Worm (Caenorhabditis elegans): ENCODE data around the gene nape-1.

The nape-1 gene

ce11 chrIV:3766589-3766988 is 25.9 kb upstream of the nape-1 start, which contains the start of gene vab-2:
Gene vab-2, minus strand, starts transcription at chrIV:3766826.
- TF ChIP-seq nhr-76 (tag; optimal IDR thresholded peaks at IDR 0.05) (no peak), mab-5 (tag; optimal IDR thresholded peaks at IDR 0.05) (no peak), ceh-83 (GFP tag; optimal IDR thresholded peaks at IDR 0.05) (peak; percentile 55), mep-1 (tag; optimal IDR thresholded peaks at IDR 0.05) (peak; percentile 14), elt-1 (tag; optimal IDR thresholded peaks at IDR 0.05; ENCODE audit: borderline replicate concordance, insufficient read depth) (no peak), ztf-11 (tag; optimal IDR thresholded peaks at IDR 0.05) (no peak)

DNA sequence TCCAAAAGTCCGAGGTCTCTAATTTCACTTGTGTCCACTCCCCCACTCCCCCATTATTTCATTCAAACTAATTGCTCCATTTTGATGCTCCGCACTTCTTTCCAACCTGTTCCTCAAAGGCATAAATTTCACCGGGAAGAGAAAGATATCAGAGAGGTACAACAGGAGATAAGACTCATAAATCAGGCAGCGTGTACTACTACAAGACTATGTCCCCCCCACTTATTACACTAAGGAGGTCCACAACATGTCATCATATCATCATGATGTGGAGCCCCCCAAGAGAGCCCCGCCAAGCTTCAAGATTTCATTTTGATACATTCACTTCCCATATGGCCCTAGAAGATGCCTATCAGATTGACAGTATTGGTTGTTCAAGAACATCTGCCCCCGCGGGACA is 24.8 kb upstream of the nape-1 start:
- TF ChIP-seq mab-5 (tag; optimal IDR thresholded peaks at IDR 0.05) (peak; percentile 82), unc-120 (tag; optimal IDR thresholded peaks at IDR 0.05; ENCODE audit: poor library complexity, severe bottlenecking) (no peak), ceh-43 (GFP tag; optimal IDR thresholded peaks at IDR 0.05) (no peak), unc-62 (GFP tag; optimal IDR thresholded peaks at IDR 0.05) (peak; percentile 86), zip-8 (tag; optimal IDR thresholded peaks at IDR 0.05) (no peak), ztf-11 (tag; optimal IDR thresholded peaks at IDR 0.05) (no peak), cnd-1 (tag; optimal IDR thresholded peaks at IDR 0.05) (peak; percentile 22), lin-32 (GFP tag; optimal IDR thresholded peaks at IDR 0.05) (no peak), M03D4.4 (tag; optimal IDR thresholded peaks at IDR 0.05) (no peak), nhr-76 (tag; optimal IDR thresholded peaks at IDR 0.05) (no peak)

ce11 chrIV:3764012-3764549 is 23.4 kb upstream of the nape-1 start:
- TF ChIP-seq nhr-2 (tag; optimal IDR thresholded peaks at IDR 0.05), result peak; percentile 88
- TF ChIP-seq ces-1 (GFP tag; optimal IDR thresholded peaks at IDR 0.05), result peak; percentile 71
- peak; percentile 42 for TF ChIP-seq zip-8 (tag; optimal IDR thresholded peaks at IDR 0.05)
- TF ChIP-seq ztf-11 (tag; optimal IDR thresholded peaks at IDR 0.05), result peak; percentile 3
- no peak for TF ChIP-seq mls-2 (tag; optimal IDR thresholded peaks at IDR 0.05)
- TF ChIP-seq nhr-237 (tag; optimal IDR thresholded peaks at IDR 0.05), result no peak
- no peak for TF ChIP-seq hlh-1 (tag; optimal IDR thresholded peaks at IDR 0.05)

DNA sequence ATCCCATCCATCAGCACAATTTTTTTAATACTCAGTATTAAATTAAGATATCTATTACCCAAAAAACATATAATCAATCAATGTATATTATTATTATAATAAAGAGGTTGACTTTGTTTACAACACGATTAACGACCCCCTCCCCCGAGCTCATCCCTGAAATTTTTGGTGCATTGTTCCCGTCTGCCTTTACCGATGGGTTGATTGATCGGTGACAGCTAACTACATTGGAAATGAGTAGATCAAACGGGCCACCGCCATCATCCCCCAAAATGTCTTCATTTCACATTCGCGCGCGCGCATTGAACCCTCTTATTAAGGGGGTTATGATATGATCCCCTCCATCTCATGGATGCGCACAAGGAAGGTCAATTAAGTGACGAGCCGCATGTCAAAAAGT is 19.1 kb upstream of the nape-1 start:
- TF ChIP-seq lin-32 (GFP tag; optimal IDR thresholded peaks at IDR 0.05) (no peak), zip-8 (tag; optimal IDR thresholded peaks at IDR 0.05) (no peak), unc-62 (GFP tag; optimal IDR thresholded peaks at IDR 0.05) (peak; percentile 74), M03D4.4 (tag; optimal IDR thresholded peaks at IDR 0.05) (no peak)

- TF ChIP-seq nhr-237 (tag; optimal IDR thresholded peaks at IDR 0.05) (no peak), lin-13 (tag; optimal IDR thresholded peaks at IDR 0.05) (no peak), tbx-8 (GFP tag; optimal IDR thresholded peaks at IDR 0.05) (no peak), unc-120 (tag; optimal IDR thresholded peaks at IDR 0.05; ENCODE audit: poor library complexity, severe bottlenecking) (no peak), ham-2 (GFP tag; optimal IDR thresholded peaks at IDR 0.05) (no peak), blmp-1 (tag; optimal IDR thresholded peaks at IDR 0.05) (no peak), mep-1 (tag; optimal IDR thresholded peaks at IDR 0.05) (no peak)
Observed at ce11 chrIV:3755921-3756320, 15.2 kb upstream of the nape-1 start, which contains the start of gene best-20. Gene best-20, plus strand, starts transcription at chrIV:3756221.

DNA sequence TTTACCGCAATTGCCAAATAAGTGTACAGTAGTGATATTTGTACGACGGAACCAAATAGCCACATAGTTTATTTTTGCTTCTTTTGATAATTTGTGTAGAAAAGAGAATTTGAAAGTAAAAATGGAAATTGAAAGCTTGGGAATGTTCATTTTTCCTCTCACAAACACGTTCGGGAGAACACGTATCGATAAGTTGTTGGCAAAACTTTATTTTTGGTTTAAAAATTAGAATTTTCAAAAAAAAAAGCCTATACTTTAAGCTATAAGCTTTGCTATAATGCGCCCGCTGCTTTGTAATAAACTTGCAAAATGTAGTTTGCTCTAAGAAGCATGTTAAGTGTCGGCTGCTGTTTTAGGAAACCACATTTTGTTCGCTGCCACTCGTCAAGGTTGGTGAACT is 14.7 kb upstream of the nape-1 start, which contains the start of gene Y37E11AR.7:
Gene Y37E11AR.7 (minus strand): TSS at position 101 of the 400 bp plus-strand sequence.
- TF ChIP-seq nhr-2 (tag; optimal IDR thresholded peaks at IDR 0.05) (peak; percentile 45), nhr-237 (tag; optimal IDR thresholded peaks at IDR 0.05) (no peak), elt-3 (tag; optimal IDR thresholded peaks at IDR 0.05) (no peak), mab-5 (tag; optimal IDR thresholded peaks at IDR 0.05) (no peak)

DNA sequence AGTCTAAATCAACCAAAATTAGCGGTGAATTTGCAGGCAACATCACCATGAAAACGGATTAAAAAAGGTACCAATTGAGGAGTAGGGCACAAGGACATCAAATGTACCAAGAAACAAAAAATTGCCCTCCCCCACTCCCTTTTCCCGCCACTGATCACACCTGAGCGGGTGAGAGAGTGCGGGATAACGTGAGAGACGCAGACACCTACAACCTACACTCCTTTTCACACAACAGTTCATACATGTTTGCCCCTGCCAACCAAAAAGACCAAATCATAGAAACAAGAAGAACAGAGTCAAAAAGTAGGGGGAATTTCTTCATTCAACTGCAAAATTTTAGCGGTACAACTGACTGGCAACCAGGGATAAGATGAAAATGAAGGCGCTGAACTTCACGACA is 11.6 kb upstream of the nape-1 start:
- TF ChIP-seq ztf-11 (tag; optimal IDR thresholded peaks at IDR 0.05), result no peak
- TF ChIP-seq hlh-1 (tag; optimal IDR thresholded peaks at IDR 0.05), result no peak
- TF ChIP-seq lin-32 (GFP tag; optimal IDR thresholded peaks at IDR 0.05), result no peak
- no peak for TF ChIP-seq elt-1 (tag; optimal IDR thresholded peaks at IDR 0.05; ENCODE audit: borderline replicate concordance, insufficient read depth)

DNA sequence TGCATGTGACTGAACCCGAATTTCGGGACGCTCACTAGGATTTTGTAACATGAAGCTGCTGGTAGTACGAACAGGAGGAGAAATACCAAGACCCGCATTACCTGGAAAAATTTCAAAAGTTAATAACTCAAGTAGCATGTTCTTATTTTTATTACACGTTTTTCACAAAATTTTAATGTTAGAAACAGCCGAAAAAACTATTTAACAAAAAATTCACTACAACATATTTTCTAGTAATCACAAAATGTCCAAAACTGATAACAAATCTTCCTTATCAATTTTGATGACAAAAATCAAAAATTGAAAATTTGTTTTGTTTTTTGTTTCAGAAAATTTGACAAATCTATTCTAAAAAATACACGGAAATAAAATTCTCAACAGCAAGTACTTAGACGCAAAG is 10.3 kb upstream of the nape-1 start, which contains the start of gene ugt-45:
Gene ugt-45 (minus strand): TSS at position 101 of the 400 bp plus-strand sequence.
- no peak for TF ChIP-seq unc-39 (tag; optimal IDR thresholded peaks at IDR 0.05)
- no peak for TF ChIP-seq ceh-39 (tag; optimal IDR thresholded peaks at IDR 0.05)
- TF ChIP-seq mab-5 (tag; optimal IDR thresholded peaks at IDR 0.05), result no peak

Data from whole organism, mixed stage, embryonic.